Worm (Caenorhabditis elegans) whole organism, L4 larva: ENCODE measurements around the gene F41C3.8.

Experiments
- T20F7.1 ChIP-seq: fragments of 200-800 bp; sonication (Bioruptor generic); optimal IDR thresholded peaks from 2 replicates; lab custom pipeline; 2018; ENCODE audit warnings: mild to moderate bottlenecking, missing genetic modification characterization, missing compliant biosample characterization
- Y48G9A.11 ChIP-seq: fragments of 200-800 bp; sonication (Bioruptor generic); IDR thresholded peaks from 2 replicates; pipeline ENCODE4 v1.3.6; 2022; ENCODE audit warnings: missing genetic modification reagents, missing genetic modification characterization, missing compliant biosample characterization
- aha-1 ChIP-seq: fragments of 150-350 bp; peaks from one replicate; lab custom pipeline; 2014; ENCODE audit warnings: missing biosample characterization, missing genetic modification characterization
- aly-2 ChIP-seq: sonication (generic microtip); optimal IDR thresholded peaks from 2 replicates; lab custom pipeline; 2018; ENCODE audit warnings: missing biosample characterization, missing genetic modification characterization
- ama-1 ChIP-seq: fragments of 150-350 bp; optimal IDR thresholded peaks from 2 replicates; lab custom pipeline; 2014; ENCODE audit warnings: inconsistent platforms, mixed read lengths
- attf-4 ChIP-seq: sonication (generic microtip); optimal IDR thresholded peaks from 3 replicates; lab custom pipeline; 2017; ENCODE audit warnings: missing biosample characterization, missing genetic modification characterization
- ceh-20 ChIP-seq: fragments of 200-800 bp; sonication (Bioruptor generic); IDR thresholded peaks from 2 replicates; pipeline ENCODE4 v1.3.6; 2022; ENCODE audit warnings: missing genetic modification reagents, missing genetic modification characterization, missing compliant biosample characterization
- ceh-28 ChIP-seq: fragments of 150-350 bp; optimal IDR thresholded peaks from 2 replicates; lab custom pipeline; 2014; ENCODE audit warnings: missing biosample characterization, missing genetic modification reagents, missing genetic modification characterization
- ceh-44 ChIP-seq: fragments of 200-800 bp; sonication (Bioruptor generic); IDR thresholded peaks from 2 replicates; pipeline ENCODE4 v1.3.6; 2022; ENCODE audit warnings: missing genetic modification reagents, missing genetic modification characterization, missing compliant biosample characterization
- daf-19 ChIP-seq: fragments of 200-800 bp; sonication (Bioruptor generic); conservative IDR thresholded peaks from 2 replicates; pipeline ENCODE4 v1.3.6; 2022; ENCODE audit warnings: missing genetic modification characterization, missing compliant biosample characterization
- dmd-6 ChIP-seq: fragments of 200-800 bp; sonication (Bioruptor generic); IDR thresholded peaks from 2 replicates; pipeline ENCODE4 v1.3.6; 2022; ENCODE audit warnings: missing genetic modification reagents, missing genetic modification characterization, missing compliant biosample characterization
- dmd-9 ChIP-seq: fragments of 200-800 bp; sonication (Bioruptor generic); IDR thresholded peaks from 2 replicates; pipeline ENCODE4 v1.3.6; 2022; ENCODE audit warnings: missing genetic modification reagents, missing genetic modification characterization, missing compliant biosample characterization
- dve-1 ChIP-seq: sonication (generic microtip); optimal IDR thresholded peaks from 2 replicates; lab custom pipeline; 2017; ENCODE audit warnings: antibody characterized with exemption, mild to moderate bottlenecking, missing genetic modification characterization, missing compliant biosample characterization; ENCODE audit not compliant: insufficient read depth
- egl-27 ChIP-seq: sonication (generic microtip); optimal IDR thresholded peaks from 3 replicates; lab custom pipeline; 2017; ENCODE audit warnings: missing biosample characterization, missing genetic modification reagents, missing genetic modification characterization
- egl-43 ChIP-seq: fragments of 200-800 bp; sonication (Bioruptor generic); IDR thresholded peaks from 2 replicates; pipeline ENCODE4 v1.3.6; 2022; ENCODE audit warnings: missing genetic modification reagents, missing genetic modification characterization, missing compliant biosample characterization
- fkh-10 ChIP-seq: fragments of 150-350 bp; optimal IDR thresholded peaks from 2 replicates; lab custom pipeline; 2014; ENCODE audit warnings: missing biosample characterization, missing genetic modification reagents, missing genetic modification characterization
- fos-1 ChIP-seq: fragments of 150-350 bp; optimal IDR thresholded peaks from 2 replicates; lab custom pipeline; 2014; ENCODE audit warnings: missing biosample characterization, missing genetic modification characterization
- gei-8 ChIP-seq: fragments of 200-800 bp; sonication (Bioruptor generic); optimal IDR thresholded peaks from 2 replicates; lab custom pipeline; 2018; ENCODE audit warnings: mild to moderate bottlenecking, missing genetic modification characterization, missing compliant biosample characterization
- hlh-11 ChIP-seq: fragments of 200-800 bp; sonication (Bioruptor generic); optimal IDR thresholded peaks from 2 replicates; lab custom pipeline; 2018; ENCODE audit warnings: mild to moderate bottlenecking, missing genetic modification characterization, missing compliant biosample characterization
- hmg-1.1 ChIP-seq: fragments of 200-800 bp; sonication (Bioruptor generic); IDR thresholded peaks from 2 replicates; pipeline ENCODE4 v1.3.6; 2022; ENCODE audit warnings: missing genetic modification reagents, missing genetic modification characterization, missing compliant biosample characterization
- jun-1 ChIP-seq: fragments of 150-350 bp; optimal IDR thresholded peaks from 2 replicates; lab custom pipeline; 2014; ENCODE audit warnings: missing biosample characterization, missing genetic modification reagents, missing genetic modification characterization
- lim-7 ChIP-seq: fragments of 200-800 bp; sonication (Bioruptor generic); IDR thresholded peaks from 2 replicates; pipeline ENCODE4 v1.3.6; 2022; ENCODE audit warnings: missing genetic modification characterization, missing compliant biosample characterization
- lin-13 ChIP-seq: fragments of 150-350 bp; optimal IDR thresholded peaks from 2 replicates; lab custom pipeline; 2014; ENCODE audit warnings: missing biosample characterization, missing genetic modification reagents, missing genetic modification characterization
- lin-15B ChIP-seq: fragments of 150-350 bp; sonication (generic microtip); optimal IDR thresholded peaks from 3 replicates; lab custom pipeline; 2014; ENCODE audit warnings: missing biosample characterization, missing genetic modification characterization
- lin-29 ChIP-seq: fragments of 200-800 bp; sonication (Bioruptor generic); IDR thresholded peaks from 2 replicates; pipeline ENCODE4 v1.3.6; 2022; ENCODE audit warnings: missing genetic modification reagents, missing genetic modification characterization, missing compliant biosample characterization
- lin-38 ChIP-seq: fragments of 200-800 bp; sonication (Bioruptor generic); IDR thresholded peaks from 2 replicates; pipeline ENCODE4 v1.3.6; 2022; ENCODE audit warnings: missing genetic modification reagents, missing genetic modification characterization, missing compliant biosample characterization
- lir-3 ChIP-seq: sonication (generic microtip); optimal IDR thresholded peaks from 2 replicates; lab custom pipeline; 2016; ENCODE audit warnings: mild to moderate bottlenecking, missing genetic modification characterization, missing compliant biosample characterization
- madf-9 ChIP-seq: fragments of 200-800 bp; sonication (Bioruptor generic); conservative IDR thresholded peaks from 2 replicates; pipeline ENCODE4 v1.3.6; 2022; ENCODE audit warnings: missing genetic modification reagents, missing genetic modification characterization, missing compliant biosample characterization
- nhr-10 ChIP-seq: fragments of 150-350 bp; optimal IDR thresholded peaks from 2 replicates; lab custom pipeline; 2014; ENCODE audit warnings: missing biosample characterization, missing genetic modification characterization
- nhr-25 ChIP-seq: sonication (generic microtip); optimal IDR thresholded peaks from 2 replicates; lab custom pipeline; 2017; ENCODE audit warnings: missing genetic modification characterization, mild to moderate bottlenecking, missing compliant biosample characterization, antibody characterized with exemption, moderate library complexity, borderline replicate concordance; ENCODE audit not compliant: insufficient read depth
- nhr-28 ChIP-seq: fragments of 150-350 bp; optimal IDR thresholded peaks from 2 replicates; lab custom pipeline; 2014; ENCODE audit warnings: missing biosample characterization, missing genetic modification characterization
- nhr-6 ChIP-seq: fragments of 150-350 bp; optimal IDR thresholded peaks from 2 replicates; lab custom pipeline; 2014; ENCODE audit warnings: missing biosample characterization, missing genetic modification characterization
- nhr-76 ChIP-seq: fragments of 150-350 bp; optimal IDR thresholded peaks from 2 replicates; lab custom pipeline; 2014; ENCODE audit warnings: missing biosample characterization, missing genetic modification characterization
- pha-4 ChIP-seq, 2 experiments: fragments of 150-350 bp in 1 of 2; fragments of 200-800 bp in 1 of 2; sonication (Bioruptor generic) in 1 of 2; IDR thresholded peaks in 1 of 2; optimal IDR thresholded peaks in 1 of 2; 2 replicates each; pipeline versions ENCODE4 v1.3.6 to Lab custom; 2014 to 2022; ENCODE audit warnings: missing genetic modification characterization in 2 of 2, missing genetic modification reagents in 2 of 2, missing biosample characterization in 1 of 2, missing compliant biosample characterization in 1 of 2
- spr-3 ChIP-seq: fragments of 200-800 bp; sonication (Bioruptor generic); optimal IDR thresholded peaks from 2 replicates; lab custom pipeline; 2018; ENCODE audit warnings: mild to moderate bottlenecking, missing genetic modification characterization, missing compliant biosample characterization
- tra-1 ChIP-seq: fragments of 200-800 bp; sonication (Bioruptor generic); IDR thresholded peaks from 2 replicates; pipeline ENCODE4 v1.3.6; 2022; ENCODE audit warnings: missing genetic modification reagents, missing genetic modification characterization, missing compliant biosample characterization
- unc-62 ChIP-seq, 3 experiments: fragments of 150-350 bp in 1 of 3; sonication (generic microtip); optimal IDR thresholded peaks in 2 of 3; peaks in 1 of 3; 1 replicate in 1 of 3; 2 replicates in 2 of 3; lab custom pipeline; 2014 to 2017; ENCODE audit warnings: missing biosample characterization in 3 of 3, missing genetic modification characterization in 3 of 3, missing genetic modification reagents in 3 of 3, missing genotype in 1 of 3
- vab-7 ChIP-seq: fragments of 200-800 bp; sonication (Bioruptor generic); IDR thresholded peaks from 2 replicates; pipeline ENCODE4 v1.3.6; 2022; ENCODE audit warnings: missing genetic modification reagents, missing genetic modification characterization, missing compliant biosample characterization
- zag-1 ChIP-seq: fragments of 150-350 bp; optimal IDR thresholded peaks from 2 replicates; lab custom pipeline; 2014; ENCODE audit warnings: missing biosample characterization, missing genetic modification characterization
- zfp-2 ChIP-seq: sonication (generic microtip); optimal IDR thresholded peaks from 2 replicates; lab custom pipeline; 2016; ENCODE audit warnings: mild to moderate bottlenecking, missing genetic modification characterization, missing compliant biosample characterization
- zfp-3 ChIP-seq: fragments of 200-800 bp; sonication (Bioruptor generic); conservative IDR thresholded peaks from 2 replicates; pipeline ENCODE4 v1.3.6; 2022; ENCODE audit warnings: missing genetic modification reagents, missing genetic modification characterization, missing compliant biosample characterization
- ztf-7 ChIP-seq: fragments of 150-350 bp; optimal IDR thresholded peaks from 2 replicates; lab custom pipeline; 2014; ENCODE audit warnings: missing biosample characterization, missing genetic modification characterization

F41C3.8 gene

DNA sequence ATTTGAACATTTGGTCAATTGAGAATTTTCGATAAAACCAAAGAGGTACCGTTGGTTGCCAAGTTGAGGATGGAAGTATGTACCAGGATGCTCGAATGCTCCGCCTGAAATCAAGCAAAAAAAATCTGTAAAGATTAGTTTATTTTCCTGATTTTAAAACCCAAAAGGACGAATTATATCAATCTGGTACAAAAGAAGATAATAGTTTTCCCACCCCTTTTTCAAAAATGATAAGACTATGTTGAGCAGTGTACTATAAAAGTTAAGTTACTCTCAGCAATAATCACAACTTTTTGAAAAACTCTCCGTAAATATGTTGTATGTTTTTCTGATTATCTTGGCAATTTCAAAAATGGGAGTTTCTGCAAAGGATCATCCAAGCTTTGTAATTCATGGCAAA lies 42.6 kb downstream of the F41C3.8 start, which contains the start of gene F26G1.3:
F26G1.3 (plus strand) TSS at position 301 of the 400 bp plus-strand sequence.
- TF ChIP-seq lin-38: no peak
- TF ChIP-seq nhr-76 (tag; lab: Kevin White, UChicago): no peak
- TF ChIP-seq madf-9 (GFP tag; lab: Robert Waterston, UW): no peak
- no peak for TF ChIP-seq lin-29 (GFP tag; lab: Robert Waterston, UW)
- TF ChIP-seq fkh-10 (GFP tag; lab: Kevin White, UChicago): no peak
- TF ChIP-seq lin-13 (GFP tag; lab: Kevin White, UChicago): no peak
- no peak for TF ChIP-seq ceh-28 (tag; lab: Kevin White, UChicago)
- no peak for TF ChIP-seq hmg-1.1 (GFP tag; lab: Robert Waterston, UW)
- TF ChIP-seq zag-1 (tag; lab: Kevin White, UChicago): no peak
- TF ChIP-seq ztf-7: no peak
- no peak for TF ChIP-seq egl-27 (tag; lab: Kevin White, UChicago)
- no peak for TF ChIP-seq aly-2
- no peak for TF ChIP-seq vab-7 (GFP tag; lab: Robert Waterston, UW)
- no peak for TF ChIP-seq fos-1 (tag; lab: Kevin White, UChicago)
- TF ChIP-seq T20F7.1 (GFP tag; lab: Kevin White, UChicago): no peak
- no peak for TF ChIP-seq jun-1 (tag; lab: Kevin White, UChicago)
- no peak for TF ChIP-seq lin-15B (tag; lab: Kevin White, UChicago)

DNA sequence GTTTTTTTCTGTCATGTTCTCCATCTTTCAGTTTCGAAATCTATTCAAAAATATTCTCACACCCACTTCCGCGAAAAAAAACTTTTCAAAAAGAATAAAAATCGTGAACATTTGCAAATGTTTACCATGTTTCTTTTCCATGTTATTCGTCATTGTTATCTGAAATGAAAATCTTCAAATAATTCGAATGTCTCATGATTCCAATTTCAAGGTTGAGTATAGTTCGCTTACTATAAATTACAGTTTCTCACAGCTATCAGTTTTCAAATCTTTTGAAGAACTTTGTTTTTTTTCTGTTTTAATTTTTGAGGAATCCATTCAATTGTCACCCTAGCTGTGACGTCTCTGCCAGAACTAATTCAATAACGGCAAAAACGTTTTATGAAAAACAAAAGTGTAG lies 44.0 kb downstream of the F41C3.8 start:
- TF ChIP-seq ceh-20 (GFP tag; lab: Robert Waterston, UW) (no peak), aha-1 (peak; percentile 86), unc-62 (GFP tag; optimal IDR thresholded peaks at IDR 0.05 in 1 of 2; lab: Kevin White, UChicago) (peak in 1 of 2 experiments; percentile 32), unc-62 (tag; optimal IDR thresholded peaks at IDR 0.05; lab: Kevin White, UChicago) (no peak)

DNA sequence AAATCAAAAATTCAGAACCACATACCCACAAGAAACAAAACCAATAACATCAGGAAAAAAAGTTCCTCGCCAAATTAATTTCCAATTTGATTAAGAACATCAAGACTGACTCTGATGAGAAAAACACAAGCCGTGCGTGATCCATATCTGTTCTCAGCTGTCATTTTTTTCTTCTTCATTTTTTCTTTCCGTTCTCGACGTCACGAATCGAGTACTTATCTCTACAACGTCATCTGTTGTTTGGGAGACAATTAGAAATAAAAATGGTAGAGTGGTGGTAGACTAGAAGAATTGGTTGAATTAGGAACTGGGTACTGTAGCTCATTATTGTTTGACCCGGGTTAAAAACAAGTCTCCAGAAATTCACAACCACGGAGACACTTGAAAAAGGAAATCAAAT lies 45.2 kb downstream of the F41C3.8 start:
- no peak for TF ChIP-seq ceh-44 (GFP tag; lab: Robert Waterston, UW)
- no peak for TF ChIP-seq zag-1 (tag; lab: Kevin White, UChicago)
- TF ChIP-seq daf-19 (GFP tag; lab: Robert Waterston, UW): no peak
- TF ChIP-seq ama-1: no peak
- no peak for TF ChIP-seq nhr-6 (tag; lab: Kevin White, UChicago)
- no peak for TF ChIP-seq zfp-3
- no peak for TF ChIP-seq Y48G9A.11 (GFP tag; lab: Robert Waterston, UW)
- TF ChIP-seq lin-13 (GFP tag; lab: Kevin White, UChicago): no peak
- peak; percentile 16 for TF ChIP-seq dmd-6
- no peak for TF ChIP-seq egl-43 (GFP tag; lab: Robert Waterston, UW)
- TF ChIP-seq dmd-9 (GFP tag; lab: Robert Waterston, UW): no peak
- peak; percentile 18 for TF ChIP-seq hlh-11
- TF ChIP-seq gei-8: no peak

DNA sequence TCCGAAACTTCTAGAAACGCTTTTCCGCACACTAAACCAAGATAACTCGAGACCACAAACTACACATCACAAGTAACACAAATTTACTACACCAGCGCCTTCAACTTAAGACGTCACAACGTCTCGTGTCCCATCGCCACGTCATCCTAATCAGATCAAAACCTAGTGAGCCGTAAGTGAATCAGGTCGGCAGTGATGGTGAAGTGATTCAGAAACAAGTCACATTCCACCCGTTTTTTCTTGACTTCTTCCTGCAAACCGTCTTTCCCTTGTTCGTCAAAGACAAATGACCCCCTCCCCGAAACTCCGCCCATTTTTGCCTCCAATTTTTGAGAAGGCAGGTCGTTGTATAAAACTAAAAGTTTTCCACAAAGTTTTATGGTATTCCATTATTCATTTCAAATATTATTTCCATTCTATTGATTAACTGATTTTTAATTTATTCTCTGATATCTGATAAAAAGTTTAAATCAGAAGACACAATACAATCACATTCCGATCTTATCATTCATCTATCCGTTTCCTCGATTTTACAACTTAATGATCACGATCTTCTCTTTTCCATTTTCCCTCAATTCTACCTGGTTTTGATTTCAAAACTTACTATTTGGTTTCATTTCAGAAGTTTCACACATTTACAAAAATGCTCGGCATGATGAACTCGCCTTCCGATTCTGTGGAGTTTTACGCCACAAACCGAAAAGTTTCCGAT lies 46.9 kb downstream of the F41C3.8 start, which contains the start of gene F26G1.2:
F26G1.2 (plus strand) TSS at position 508 of the 712 bp plus-strand sequence.
- TF ChIP-seq egl-43 (GFP tag; lab: Robert Waterston, UW) (peak; percentile 15; the same call in 1 of the 2 replicates), nhr-28 (peak; percentile 57), aha-1 (peak; percentile 69), unc-62 (GFP tag; optimal IDR thresholded peaks at IDR 0.05 in 1 of 2; lab: Kevin White, UChicago) (no peak), unc-62 (tag; optimal IDR thresholded peaks at IDR 0.05; lab: Kevin White, UChicago) (no peak), fkh-10 (GFP tag; lab: Kevin White, UChicago) (no peak), tra-1 (GFP tag; lab: Robert Waterston, UW) (no peak)

DNA sequence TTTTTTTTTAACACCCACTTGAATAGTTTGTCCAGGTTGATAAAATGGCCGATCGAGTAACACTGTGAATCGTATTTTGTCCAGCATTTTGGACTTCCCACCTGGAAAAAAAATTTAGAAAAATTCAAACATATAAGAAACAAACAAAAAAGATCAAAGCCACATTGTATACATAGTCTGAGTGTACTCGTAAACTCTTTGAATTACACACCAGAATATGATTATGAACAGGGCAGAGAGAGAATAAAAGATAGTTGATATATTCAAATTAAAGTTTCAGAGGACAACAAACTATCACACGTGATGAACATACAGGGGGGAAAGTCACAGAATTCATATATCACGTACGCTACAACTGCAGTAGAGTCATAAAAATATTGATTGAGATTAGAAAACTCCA lies 50.4 kb downstream of the F41C3.8 start, which contains the start of gene ttm-2:
ttm-2 (minus strand) TSS at position 101 of the 400 bp plus-strand sequence.
- TF ChIP-seq tra-1 (GFP tag; lab: Robert Waterston, UW) (no peak), lin-29 (GFP tag; lab: Robert Waterston, UW) (no peak), pha-4 (GFP tag; IDR thresholded peaks at IDR 0.05; lab: Robert Waterston, UW) (no peak), pha-4 (tag; optimal IDR thresholded peaks at IDR 0.05; lab: Kevin White, UChicago) (no peak), lim-7 (GFP tag; lab: Robert Waterston, UW) (no peak), jun-1 (tag; lab: Kevin White, UChicago) (no peak), zag-1 (tag; lab: Kevin White, UChicago) (no peak), attf-4 (tag; lab: Kevin White, UChicago) (no peak), nhr-25 (tag; lab: Kevin White, UChicago) (no peak), dve-1 (no peak), spr-3 (GFP tag; lab: Kevin White, UChicago) (no peak), nhr-28 (no peak), zfp-2 (tag; lab: Kevin White, UChicago) (no peak), nhr-10 (tag; lab: Kevin White, UChicago) (no peak), lir-3 (no peak)
